Fruit fly (Drosophila melanogaster) whole organism, pupa: ENCODE measurements around the gene Mhc.

Experiments
- CG10348 ChIP-seq: fragments of 200-800 bp; sonication (Bioruptor generic); IDR thresholded peaks from 2 replicates; pipeline ENCODE4 v1.3.6; 2022; ENCODE audit warnings: missing biosample characterization, missing genetic modification characterization
- CG12605 ChIP-seq: fragments of 200-800 bp; sonication (Bioruptor generic); IDR thresholded peaks from 2 replicates; pipeline ENCODE4 v1.3.6; 2022; ENCODE audit warnings: missing biosample characterization, missing genetic modification characterization
- CG13204 ChIP-seq: fragments of 200-800 bp; sonication (Bioruptor generic); optimal IDR thresholded peaks from 2 replicates; lab custom pipeline; 2018; ENCODE audit warnings: missing biosample characterization, mild to moderate bottlenecking, missing genetic modification characterization, moderate library complexity
- CG14655 ChIP-seq: fragments of 200-800 bp; sonication (Bioruptor generic); optimal IDR thresholded peaks from 3 replicates; lab custom pipeline; 2017; ENCODE audit warnings: mild to moderate bottlenecking, missing biosample characterization, missing genetic modification reagents, missing genetic modification characterization
- CG15710 ChIP-seq: fragments of 200-800 bp; sonication (Bioruptor generic); optimal IDR thresholded peaks from 2 replicates; lab custom pipeline; 2018; ENCODE audit warnings: missing biosample characterization, mild to moderate bottlenecking, missing genetic modification characterization, moderate library complexity
- CG17806 ChIP-seq: fragments of 200-800 bp; sonication (Bioruptor generic); optimal IDR thresholded peaks from 2 replicates; lab custom pipeline; 2018; ENCODE audit warnings: missing biosample characterization, mild to moderate bottlenecking, missing genetic modification characterization, moderate library complexity
- CG32121 ChIP-seq: fragments of 200-800 bp; sonication (Bioruptor generic); IDR thresholded peaks from 2 replicates; pipeline ENCODE4 v1.3.6; 2022; ENCODE audit warnings: missing biosample characterization, missing genetic modification characterization
- CG34367 ChIP-seq: fragments of 200-800 bp; sonication (Bioruptor generic); optimal IDR thresholded peaks from 2 replicates; lab custom pipeline; 2018; ENCODE audit warnings: missing biosample characterization, mild to moderate bottlenecking, missing genetic modification characterization
- CG4496 ChIP-seq: fragments of 200-800 bp; sonication (Bioruptor generic); IDR thresholded peaks from 3 replicates; pipeline ENCODE4 v1.3.6; 2022; ENCODE audit warnings: missing biosample characterization, missing genetic modification characterization
- CG8159 ChIP-seq: fragments of 200-800 bp; sonication (Bioruptor generic); optimal IDR thresholded peaks from 3 replicates; lab custom pipeline; 2018; ENCODE audit warnings: missing biosample characterization, mild to moderate bottlenecking, missing genetic modification characterization, moderate library complexity
- CG8301 ChIP-seq: fragments of 200-800 bp; sonication (Bioruptor generic); optimal IDR thresholded peaks from 2 replicates; lab custom pipeline; 2018; ENCODE audit warnings: missing biosample characterization, mild to moderate bottlenecking, missing genetic modification characterization
- CG9948 ChIP-seq: fragments of 200-800 bp; sonication (Bioruptor generic); optimal IDR thresholded peaks from 2 replicates; lab custom pipeline; 2018; ENCODE audit warnings: missing biosample characterization, mild to moderate bottlenecking, missing genetic modification characterization, moderate library complexity
- D1 ChIP-seq: fragments of 200-800 bp; sonication (Bioruptor generic); optimal IDR thresholded peaks from 2 replicates; lab custom pipeline; 2018; ENCODE audit warnings: missing biosample characterization, mild to moderate bottlenecking, missing genetic modification characterization, moderate library complexity
- EcR ChIP-seq: fragments of 200-800 bp; sonication (Bioruptor generic); optimal IDR thresholded peaks from 3 replicates; lab custom pipeline; 2019; ENCODE audit warnings: missing biosample characterization, missing genetic modification characterization, mild to moderate bottlenecking, moderate library complexity, missing genetic modification reagents
- Ets98B ChIP-seq: fragments of 200-800 bp; sonication (Bioruptor generic); IDR thresholded peaks from 2 replicates; pipeline ENCODE4 v1.3.6; 2022; ENCODE audit warnings: missing biosample characterization, missing genetic modification characterization
- Pif1A ChIP-seq: fragments of 200-800 bp; sonication (Bioruptor generic); optimal IDR thresholded peaks from 3 replicates; lab custom pipeline; 2016; ENCODE audit warnings: missing biosample characterization, missing genetic modification characterization
- Pif1B ChIP-seq: fragments of 200-800 bp; sonication (Bioruptor generic); optimal IDR thresholded peaks from 3 replicates; lab custom pipeline; 2016; ENCODE audit warnings: missing biosample characterization, missing genetic modification characterization
- Snoo ChIP-seq: fragments of 200-800 bp; sonication (Bioruptor generic); optimal IDR thresholded peaks from 3 replicates; lab custom pipeline; 2017; ENCODE audit warnings: missing biosample characterization, mild to moderate bottlenecking, missing genetic modification characterization, inconsistent platforms
- fd96Ca ChIP-seq: fragments of 200-800 bp; sonication (Bioruptor generic); IDR thresholded peaks from 3 replicates; pipeline ENCODE4 v1.3.6; 2022; ENCODE audit warnings: missing biosample characterization, missing genetic modification characterization
- gl ChIP-seq: fragments of 200-800 bp; sonication (Bioruptor generic); optimal IDR thresholded peaks from 2 replicates; lab custom pipeline; 2018; ENCODE audit warnings: missing biosample characterization, mild to moderate bottlenecking, missing genetic modification characterization
- rn ChIP-seq: fragments of 200-800 bp; sonication (Bioruptor generic); IDR thresholded peaks from 2 replicates; pipeline ENCODE4 v1.3.6; 2022; ENCODE audit warnings: missing biosample characterization, missing genetic modification characterization

Gene Mhc

DNA sequence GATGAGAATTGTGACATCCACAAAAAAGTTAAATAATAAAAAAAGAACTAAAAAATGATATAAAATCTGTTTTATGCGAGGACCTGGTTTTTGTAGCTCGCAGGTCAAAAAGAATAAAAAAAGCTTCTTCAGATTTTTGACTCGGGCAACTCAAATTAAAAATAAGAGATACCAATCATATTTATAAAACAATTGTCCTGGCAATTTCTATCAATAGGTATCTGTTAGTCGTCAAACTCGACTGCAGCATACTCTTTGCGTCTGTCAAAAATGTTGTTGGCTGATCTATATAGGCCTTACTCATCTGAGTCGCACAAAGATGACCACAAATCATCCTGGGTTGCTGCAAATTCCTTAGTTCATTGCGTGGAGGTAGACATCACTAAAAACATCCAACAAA is 43.8 kb upstream of the Mhc start:
- TF ChIP-seq CG14655 (no peak), rn (GFP tag; lab: Robert Waterston, UW) (no peak), CG12605 (no peak), CG9948 (no peak), CG13204 (GFP tag; lab: Kevin White, UChicago) (no peak), EcR (GFP tag; lab: Kevin White, UChicago) (no peak), fd96Ca (no peak), CG17806 (tag; lab: Kevin White, UChicago) (no peak), CG34367 (tag; lab: Kevin White, UChicago) (no peak), D1 (tag; lab: Kevin White, UChicago) (no peak), CG10348 (no peak), CG15710 (tag; lab: Kevin White, UChicago) (no peak), Pif1B (no peak), gl (no peak), Ets98B (GFP tag; lab: Robert Waterston, UW) (no peak), CG32121 (no peak), CG8301 (tag; lab: Kevin White, UChicago) (no peak), CG8159 (tag; lab: Kevin White, UChicago) (no peak), CG4496 (no peak)

- TF ChIP-seq Pif1A (GFP tag; lab: Kevin White, UChicago) (no peak), D1 (tag; lab: Kevin White, UChicago) (no peak), CG32121 (0 out of 2 replicates have a peak, but pooled peaks have one; percentile 38), CG15710 (tag; lab: Kevin White, UChicago) (no peak), gl (peak; percentile 6), CG9948 (no peak), Pif1B (no peak), CG4496 (0 out of 3 replicates have a peak, but pooled peaks have one; percentile 33), Snoo (tag; lab: Kevin White, UChicago) (peak; percentile 26)
Measured at dm6 chr2L:16727578-16728023, 38.8 kb upstream of the Mhc start, which contains the start of gene VhaSFD. Gene VhaSFD (minus strand): TSS chr2L:16727826.

dm6 chr2L:16729556-16729955 is 36.8 kb upstream of the Mhc start, which contains the start of gene Tsen2:
Gene Tsen2 (plus strand): TSS chr2L:16729777.
- TF ChIP-seq Pif1A (GFP tag; lab: Kevin White, UChicago), result no peak
- no peak for TF ChIP-seq CG17806 (tag; lab: Kevin White, UChicago)
- TF ChIP-seq CG15710 (tag; lab: Kevin White, UChicago), result no peak

DNA sequence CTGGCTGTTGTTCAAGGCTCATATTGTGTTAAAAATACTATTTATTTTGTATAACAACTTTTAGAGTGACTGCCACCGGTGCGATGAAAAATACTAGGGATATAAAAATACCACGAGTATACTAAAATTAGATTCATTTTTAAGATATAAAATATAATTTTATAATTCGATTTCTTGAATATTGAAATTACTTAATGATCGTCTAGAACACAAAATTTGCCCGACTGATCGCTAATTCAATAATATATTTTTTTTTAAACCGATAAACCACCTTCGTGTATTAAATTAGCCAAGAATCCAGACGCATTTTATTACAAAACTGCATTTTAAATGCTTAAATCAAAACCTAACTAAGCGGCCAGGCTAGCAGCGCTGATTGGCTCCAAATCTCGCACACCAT is 35.4 kb upstream of the Mhc start, which contains the start of gene CG17996:
CG17996 (minus strand) TSS at position 101 of the 400 bp plus-strand sequence.
- TF ChIP-seq EcR (GFP tag; lab: Kevin White, UChicago) (no peak), rn (GFP tag; lab: Robert Waterston, UW) (no peak), CG15710 (tag; lab: Kevin White, UChicago) (no peak)

DNA sequence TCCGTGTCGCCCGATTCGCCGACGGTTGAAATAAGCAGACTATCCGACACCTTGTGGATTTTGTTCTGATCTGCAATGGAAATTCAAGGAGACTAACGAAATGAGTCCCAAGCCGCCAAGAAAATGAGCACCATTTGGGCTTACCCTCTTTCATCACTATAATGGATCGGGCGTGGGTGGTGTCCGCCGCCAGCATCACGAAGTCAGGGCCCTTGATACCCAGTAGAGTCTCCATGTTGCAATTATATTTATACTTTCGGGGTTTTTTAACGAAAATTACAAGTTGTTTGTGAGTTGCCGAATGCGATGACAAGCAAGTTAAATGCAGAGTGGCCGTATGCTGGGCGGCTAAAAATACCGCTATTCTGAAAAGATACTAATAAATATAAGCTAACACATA is 34.6 kb upstream of the Mhc start, which contains the start of gene Prosbeta4:
Prosbeta4 (minus strand) TSS at position 335 of the 400 bp plus-strand sequence.
- TF ChIP-seq CG12605 (no peak), rn (GFP tag; lab: Robert Waterston, UW) (no peak), CG9948 (no peak), CG8301 (tag; lab: Kevin White, UChicago) (no peak), EcR (GFP tag; lab: Kevin White, UChicago) (no peak), CG34367 (tag; lab: Kevin White, UChicago) (no peak), Pif1B (no peak), CG32121 (no peak), fd96Ca (no peak), Ets98B (GFP tag; lab: Robert Waterston, UW) (no peak), D1 (tag; lab: Kevin White, UChicago) (no peak), CG13204 (GFP tag; lab: Kevin White, UChicago) (no peak), gl (no peak), CG15710 (tag; lab: Kevin White, UChicago) (no peak), Pif1A (GFP tag; lab: Kevin White, UChicago) (no peak)

DNA sequence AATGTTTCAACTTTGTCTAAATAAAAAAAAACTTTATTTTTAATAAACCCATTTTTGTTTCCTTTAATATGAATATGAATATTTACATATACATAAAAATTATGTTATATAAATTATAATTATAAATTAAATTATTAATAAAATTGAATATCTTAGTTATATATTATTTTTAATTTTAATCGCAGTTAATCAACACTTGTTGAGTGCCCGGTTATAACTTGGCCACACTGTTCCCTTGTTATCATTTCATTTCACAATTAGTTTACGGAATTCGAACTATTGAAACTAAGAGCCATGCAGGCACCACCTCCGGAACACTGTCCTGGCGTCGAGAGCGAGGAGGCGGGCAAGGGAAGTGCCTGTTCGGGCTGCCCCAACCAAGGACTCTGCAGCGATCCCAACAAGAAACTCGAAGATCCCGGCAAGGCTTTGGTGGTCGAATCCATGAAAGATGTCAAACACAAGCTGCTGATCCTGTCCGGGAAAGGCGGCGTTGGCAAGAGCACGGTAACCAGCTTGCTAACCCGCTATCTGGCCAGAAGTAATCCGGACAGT is 34.0 kb upstream of the Mhc start, which contains the start of gene Nubp1:
Nubp1 (plus strand) TSS at position 213 of the 555 bp plus-strand sequence.
- no peak for TF ChIP-seq Ets98B (GFP tag; lab: Robert Waterston, UW)

- TF ChIP-seq gl, result no peak
- no peak for TF ChIP-seq CG34367 (tag; lab: Kevin White, UChicago)
- TF ChIP-seq D1 (tag; lab: Kevin White, UChicago), result no peak
- TF ChIP-seq CG12605, result no peak
- no peak for TF ChIP-seq Pif1A (GFP tag; lab: Kevin White, UChicago)
- TF ChIP-seq CG13204 (GFP tag; lab: Kevin White, UChicago), result no peak
- TF ChIP-seq Pif1B, result no peak
- no peak for TF ChIP-seq CG4496
- no peak for TF ChIP-seq CG8301 (tag; lab: Kevin White, UChicago)
- TF ChIP-seq CG10348, result no peak
- no peak for TF ChIP-seq fd96Ca
- TF ChIP-seq CG8159 (tag; lab: Kevin White, UChicago), result no peak
- TF ChIP-seq Ets98B (GFP tag; lab: Robert Waterston, UW), result no peak; the same call in 1 of the 2 replicates
- no peak for TF ChIP-seq CG9948
- no peak for TF ChIP-seq CG14655
- TF ChIP-seq CG15710 (tag; lab: Kevin White, UChicago), result no peak
- no peak for TF ChIP-seq EcR (GFP tag; lab: Kevin White, UChicago)
- no peak for TF ChIP-seq CG32121
Measured at dm6 chr2L:16738206-16738900, 28.0 kb upstream of the Mhc start, which contains the start of the genes glu and ChLD3. Gene glu (minus strand): TSS chr2L:16738388. Gene ChLD3 (plus strand): TSS chr2L:16738850.
